3 fruit fly cellular contexts compared by ENCODE assay signal in genomic region chr2L:10057236-10057635, dm6.
TF ChIP-seq lines count a peak whose summit lies in the region.

No protein-coding gene starts in this region.

TF ChIP-seq in whole organism, embryonic, 481 proteins besides CTCF, POLR2A, EP300 and RAD21 (continued from another document and continues in another):
- TF ChIP-seq Sry-δ (GFP tag; optimal IDR thresholded peaks at IDR 0.05; lab: Kevin White, UChicago) (no peak), grn (GFP tag; optimal IDR thresholded peaks at IDR 0.05; lab: Kevin White, UChicago) (no peak), CG6791 (GFP tag; IDR thresholded peaks at IDR 0.05; lab: Robert Waterston, UW; ENCODE audit: partially characterized antibody) (0 out of 3 replicates have a peak, but pooled peaks have one; percentile 13), sens-2 (GFP tag; IDR thresholded peaks at IDR 0.05; lab: Robert Waterston, UW) (peak; percentile 76), crp (GFP tag; optimal IDR thresholded peaks at IDR 0.05; lab: Kevin White, UChicago) (peak in 1 of 2 experiments; percentile 43), bbx (GFP tag; IDR thresholded peaks at IDR 0.05; lab: Robert Waterston, UW; ENCODE audit: partially characterized antibody) (no peak), Ada2b (GFP tag; IDR thresholded peaks at IDR 0.05; lab: Robert Waterston, UW) (peak; percentile 76), HmgD (GFP tag; optimal IDR thresholded peaks at IDR 0.05; lab: Kevin White, UChicago) (no peak), trem (tag; optimal IDR thresholded peaks at IDR 0.05; lab: Kevin White, UChicago) (peak; percentile 50), CG6254 (GFP tag; optimal IDR thresholded peaks at IDR 0.05; lab: Kevin White, UChicago) (peak; percentile 57), danr (GFP tag; IDR thresholded peaks at IDR 0.05; lab: Robert Waterston, UW) (peak; percentile 48; the same call in 1 of the 2 replicates), CG6272 (GFP tag; IDR thresholded peaks at IDR 0.05; lab: Robert Waterston, UW) (peak; percentile 82), nerfin-1 (tag; optimal IDR thresholded peaks at IDR 0.05; lab: Kevin White, UChicago) (no peak), CG17385 (GFP tag; optimal IDR thresholded peaks at IDR 0.05; lab: Kevin White, UChicago) (peak; percentile 47), CG2120 (GFP tag; optimal IDR thresholded peaks at IDR 0.05; lab: Kevin White, UChicago) (peak; percentile 46), CG1647 (GFP tag; optimal IDR thresholded peaks at IDR 0.05; lab: Kevin White, UChicago) (peak; percentile 10), Camta (GFP tag; optimal IDR thresholded peaks at IDR 0.05; lab: Kevin White, UChicago) (peak; percentile 71), CG6813 (GFP tag; optimal IDR thresholded peaks at IDR 0.05; lab: Kevin White, UChicago) (peak; percentile 58), Hr39 (optimal IDR thresholded peaks at IDR 0.05; lab: Kevin White, UChicago) (no peak), nmo (GFP tag; optimal IDR thresholded peaks at IDR 0.05; lab: Kevin White, UChicago) (peak; percentile 86), CG4820 (GFP tag; optimal IDR thresholded peaks at IDR 0.05; lab: Kevin White, UChicago) (peak; percentile 66), CG18011 (GFP tag; optimal IDR thresholded peaks at IDR 0.05; lab: Kevin White, UChicago) (no peak), CG13424 (tag; optimal IDR thresholded peaks at IDR 0.05; lab: Kevin White, UChicago) (peak; percentile 53), bcd (GFP tag; optimal IDR thresholded peaks at IDR 0.05; lab: Kevin White, UChicago) (peak; percentile 63), ara (GFP tag; IDR thresholded peaks at IDR 0.05; lab: Robert Waterston, UW) (peak; percentile 89), pnt (GFP tag; optimal IDR thresholded peaks at IDR 0.05; lab: Kevin White, UChicago) (peak; percentile 84), sr (GFP tag; IDR thresholded peaks at IDR 0.05; lab: Robert Waterston, UW) (peak; percentile 77; the same call in 2 of the 3 replicates), CG11696 (GFP tag; IDR thresholded peaks at IDR 0.05; lab: Robert Waterston, UW) (peak; percentile 56; the same call in 1 of the 2 replicates), Dip2 (GFP tag; IDR thresholded peaks at IDR 0.05; lab: Robert Waterston, UW) (no peak), CG8089 (GFP tag; optimal IDR thresholded peaks at IDR 0.05; lab: Kevin White, UChicago) (peak; percentile 63), ATbp (GFP tag; optimal IDR thresholded peaks at IDR 0.05; lab: Kevin White, UChicago) (peak; percentile 67), Myb (GFP tag; optimal IDR thresholded peaks at IDR 0.05; lab: Kevin White, UChicago) (no peak), CG7839 (tag; optimal IDR thresholded peaks at IDR 0.05; lab: Kevin White, UChicago) (peak; percentile 81), CG34422 (GFP tag; IDR thresholded peaks at IDR 0.05; lab: Robert Waterston, UW) (peak; percentile 87; the same call in 2 of the 3 replicates), org-1 (GFP tag; optimal IDR thresholded peaks at IDR 0.05; lab: Kevin White, UChicago) (peak; percentile 57), mld (GFP tag; IDR thresholded peaks at IDR 0.05; lab: Robert Waterston, UW; ENCODE audit: partially characterized antibody) (no peak), E2f1 (GFP tag; IDR thresholded peaks at IDR 0.05; lab: Robert Waterston, UW) (peak; percentile 77), disco-r (GFP tag; optimal IDR thresholded peaks at IDR 0.05; lab: Kevin White, UChicago) (peak; percentile 29), CG9727 (GFP tag; optimal IDR thresholded peaks at IDR 0.05; lab: Kevin White, UChicago) (peak; percentile 79), luna (GFP tag; optimal IDR thresholded peaks at IDR 0.05; lab: Kevin White, UChicago) (no peak), shn (GFP tag; optimal IDR thresholded peaks at IDR 0.05; lab: Kevin White, UChicago) (peak; percentile 65), her (GFP tag; optimal IDR thresholded peaks at IDR 0.05; lab: Kevin White, UChicago) (peak; percentile 16), Ptx1 (GFP tag; IDR thresholded peaks at IDR 0.05; lab: Robert Waterston, UW) (peak; percentile 87)

TF ChIP-seq in whole organism, prepupa, 60 proteins besides CTCF, POLR2A, EP300 and RAD21 (continued from another document):
- TF ChIP-seq dsx (GFP tag; optimal IDR thresholded peaks at IDR 0.05; lab: Kevin White, UChicago; ENCODE audit: poor library complexity, severe bottlenecking) (peak; percentile 91), CG8632 (GFP tag; optimal IDR thresholded peaks at IDR 0.05; lab: Kevin White, UChicago) (peak; percentile 95), CG6163 (GFP tag; IDR thresholded peaks at IDR 0.05; lab: Robert Waterston, UW) (peak; percentile 99), Eip93F (GFP tag; optimal IDR thresholded peaks at IDR 0.05; lab: Kevin White, UChicago) (peak; percentile 92), CG31627 (GFP tag; optimal IDR thresholded peaks at IDR 0.05; lab: Kevin White, UChicago) (peak; percentile 98), esn (GFP tag; optimal IDR thresholded peaks at IDR 0.05; lab: Kevin White, UChicago) (peak; percentile 98), Hr4 (GFP tag; optimal IDR thresholded peaks at IDR 0.05; lab: Kevin White, UChicago) (peak; percentile 94), fd85E (GFP tag; optimal IDR thresholded peaks at IDR 0.05; lab: Kevin White, UChicago) (peak; percentile 94), svp (GFP tag; lab: Kevin White, UChicago) (peak; percentile 99), CG15336 (GFP tag; IDR thresholded peaks at IDR 0.05; lab: Robert Waterston, UW) (peak; percentile 93), net (GFP tag; optimal IDR thresholded peaks at IDR 0.05; lab: Kevin White, UChicago) (peak; percentile 98), CG11762 (GFP tag; optimal IDR thresholded peaks at IDR 0.05; lab: Kevin White, UChicago; ENCODE audit: insufficient read depth) (peak; percentile 89), CG7368 (GFP tag; optimal IDR thresholded peaks at IDR 0.05; lab: Kevin White, UChicago) (peak; percentile 98), CG6276 (GFP tag; optimal IDR thresholded peaks at IDR 0.05; lab: Kevin White, UChicago) (peak; percentile 85), Hr38 (GFP tag; optimal IDR thresholded peaks at IDR 0.05; lab: Kevin White, UChicago) (peak; percentile 20), Lpt (GFP tag; optimal IDR thresholded peaks at IDR 0.05; lab: Kevin White, UChicago) (peak; percentile 96), CG11294 (GFP tag; IDR thresholded peaks at IDR 0.05; lab: Robert Waterston, UW) (peak; percentile 90), Blimp-1 (GFP tag; optimal IDR thresholded peaks at IDR 0.05; lab: Kevin White, UChicago) (peak; percentile 94), ss (GFP tag; optimal IDR thresholded peaks at IDR 0.05; lab: Kevin White, UChicago) (peak; percentile 88 to 92), CG1621 (tag; optimal IDR thresholded peaks at IDR 0.05; lab: Kevin White, UChicago) (peak; percentile 94), eg (GFP tag; IDR thresholded peaks at IDR 0.05; lab: Robert Waterston, UW) (peak; percentile 97), OdsH (GFP tag; optimal IDR thresholded peaks at IDR 0.05; lab: Kevin White, UChicago) (peak; percentile 97), CG16779 (tag; optimal IDR thresholded peaks at IDR 0.05; lab: Kevin White, UChicago) (peak; percentile 93), CG4318 (GFP tag; optimal IDR thresholded peaks at IDR 0.05; lab: Kevin White, UChicago) (peak; percentile 91), Ets96B (tag; optimal IDR thresholded peaks at IDR 0.05; lab: Kevin White, UChicago) (peak; percentile 96), CG3032 (tag; optimal IDR thresholded peaks at IDR 0.05; lab: Kevin White, UChicago) (peak; percentile 97), CG6854 (GFP tag; optimal IDR thresholded peaks at IDR 0.05; lab: Kevin White, UChicago) (peak; percentile 95), CG8119 (GFP tag; IDR thresholded peaks at IDR 0.05; lab: Robert Waterston, UW) (peak; percentile 94), fd59A (GFP tag; optimal IDR thresholded peaks at IDR 0.05; lab: Kevin White, UChicago) (peak; percentile 94), CG34406 (GFP tag; optimal IDR thresholded peaks at IDR 0.05; lab: Kevin White, UChicago) (peak; percentile 96), salr (GFP tag; optimal IDR thresholded peaks at IDR 0.05; lab: Kevin White, UChicago) (peak; percentile 94 to 96), Hr39 (GFP tag; optimal IDR thresholded peaks at IDR 0.05; lab: Kevin White, UChicago) (peak; percentile 98), dac (GFP tag; optimal IDR thresholded peaks at IDR 0.05; lab: Kevin White, UChicago) (peak; percentile 93), Met (GFP tag; optimal IDR thresholded peaks at IDR 0.05; lab: Kevin White, UChicago) (peak; percentile 98), pdm3 (GFP tag; optimal IDR thresholded peaks at IDR 0.05; lab: Kevin White, UChicago) (peak; percentile 97), CG10669 (GFP tag; optimal IDR thresholded peaks at IDR 0.05; lab: Kevin White, UChicago) (peak; percentile 97), Sox102F (GFP tag; optimal IDR thresholded peaks at IDR 0.05; lab: Kevin White, UChicago) (peak; percentile 98), Eip75B (GFP tag; optimal IDR thresholded peaks at IDR 0.05; lab: Kevin White, UChicago) (peak; percentile 98), Ets21C (GFP tag; optimal IDR thresholded peaks at IDR 0.05; lab: Kevin White, UChicago) (peak; percentile 96), Sox14 (GFP tag; optimal IDR thresholded peaks at IDR 0.05; lab: Kevin White, UChicago) (peak; percentile 98)

TF ChIP-seq in whole organism, wandering third instar larva, 38 proteins besides CTCF, POLR2A, EP300 and RAD21 (continued from another document):
- TF ChIP-seq ey (GFP tag; optimal IDR thresholded peaks at IDR 0.05; lab: Kevin White, UChicago) = peak; percentile 95
- TF ChIP-seq Dif (GFP tag; optimal IDR thresholded peaks at IDR 0.05; lab: Kevin White, UChicago; ENCODE audit: partially characterized antibody) = no peak
- peak; percentile 77 for TF ChIP-seq GATAd (GFP tag; optimal IDR thresholded peaks at IDR 0.05; lab: Kevin White, UChicago)
- peak; percentile 95 for TF ChIP-seq sage (GFP tag; optimal IDR thresholded peaks at IDR 0.05; lab: Kevin White, UChicago)
- TF ChIP-seq Sp1 (GFP tag; optimal IDR thresholded peaks at IDR 0.05; lab: Kevin White, UChicago) = peak; percentile 95
- peak; percentile 92 for TF ChIP-seq CG9705 (GFP tag; optimal IDR thresholded peaks at IDR 0.05; lab: Kevin White, UChicago)
- no peak for TF ChIP-seq Myc (optimal IDR thresholded peaks at IDR 0.05; lab: Kevin White, UChicago)
- peak; percentile 96 for TF ChIP-seq h (GFP tag; optimal IDR thresholded peaks at IDR 0.05; lab: Kevin White, UChicago)
- no peak for TF ChIP-seq Dfd (GFP tag; optimal IDR thresholded peaks at IDR 0.05; lab: Kevin White, UChicago)
- TF ChIP-seq sv (GFP tag; optimal IDR thresholded peaks at IDR 0.05; lab: Kevin White, UChicago) = no peak
- TF ChIP-seq tai (GFP tag; optimal IDR thresholded peaks at IDR 0.05; lab: Kevin White, UChicago) = peak; percentile 94
- peak; percentile 38 for TF ChIP-seq jim (GFP tag; optimal IDR thresholded peaks at IDR 0.05; lab: Kevin White, UChicago)
- TF ChIP-seq Mio (GFP tag; optimal IDR thresholded peaks at IDR 0.05; lab: Kevin White, UChicago) = peak; percentile 69
- peak; percentile 94 for TF ChIP-seq Hnf4 (GFP tag; optimal IDR thresholded peaks at IDR 0.05; lab: Kevin White, UChicago)
- peak; percentile 95 for TF ChIP-seq dmrt93B (GFP tag; optimal IDR thresholded peaks at IDR 0.05; lab: Kevin White, UChicago)
- peak; percentile 83 for TF ChIP-seq CrebA (GFP tag; optimal IDR thresholded peaks at IDR 0.05; lab: Kevin White, UChicago; ENCODE audit: borderline replicate concordance)
